Worm (Caenorhabditis elegans) whole organism, L3 larva: ENCODE results near the gene Y76A2B.4.

Experiments used
- R02D3.7 ChIP-seq: fragments of 150-350 bp; optimal IDR thresholded peaks from 2 replicates; lab custom pipeline; 2014; ENCODE audit warnings: missing biosample characterization, missing genetic modification characterization
- ZK546.5 ChIP-seq: sonication (generic microtip); optimal IDR thresholded peaks from 2 replicates; lab custom pipeline; 2017; ENCODE audit warnings: missing biosample characterization, missing genetic modification characterization
- aly-2 ChIP-seq: fragments of 150-350 bp; optimal IDR thresholded peaks from 2 replicates; lab custom pipeline; 2014; ENCODE audit warnings: missing biosample characterization, missing genetic modification characterization
- ama-1 ChIP-seq: fragments of 150-350 bp; optimal IDR thresholded peaks from 2 replicates; lab custom pipeline; 2018
- ceh-16 ChIP-seq: sonication (generic microtip); optimal IDR thresholded peaks from 2 replicates; lab custom pipeline; 2017; ENCODE audit warnings: missing biosample characterization, missing genetic modification characterization
- ceh-82 ChIP-seq: fragments of 150-350 bp; optimal IDR thresholded peaks from 2 replicates; lab custom pipeline; 2014; ENCODE audit warnings: missing biosample characterization, missing genetic modification characterization
- ceh-9 ChIP-seq: sonication (generic microtip); optimal IDR thresholded peaks from 2 replicates; lab custom pipeline; 2018; ENCODE audit warnings: missing biosample characterization, missing genetic modification characterization
- daf-12 ChIP-seq: fragments of 150-350 bp; optimal IDR thresholded peaks from 2 replicates; lab custom pipeline; 2014; ENCODE audit warnings: missing biosample characterization, missing genetic modification reagents, missing genetic modification characterization
- egl-27 ChIP-seq: sonication (generic microtip); optimal IDR thresholded peaks from 4 replicates; lab custom pipeline; 2017; ENCODE audit warnings: missing biosample characterization, missing genetic modification reagents, missing genetic modification characterization
- egl-5 ChIP-seq: fragments of 150-350 bp; optimal IDR thresholded peaks from 2 replicates; lab custom pipeline; 2017; ENCODE audit warnings: missing biosample characterization, missing genetic modification reagents, missing genetic modification characterization, inconsistent platforms
- elt-1 ChIP-seq: fragments of 150-350 bp; optimal IDR thresholded peaks from 2 replicates; lab custom pipeline; 2014; ENCODE audit warnings: missing biosample characterization, missing genetic modification characterization
- elt-2 ChIP-seq: sonication (generic microtip); optimal IDR thresholded peaks from 2 replicates; lab custom pipeline; 2016; ENCODE audit warnings: missing genetic modification reagents, mild to moderate bottlenecking, missing genetic modification characterization, missing compliant biosample characterization
- elt-3 ChIP-seq, 3 experiments: fragments of 150-350 bp in 1 of 3; sonication (generic microtip) in 2 of 3; optimal IDR thresholded peaks; 2 replicates in 2 of 3; 4 replicates in 1 of 3; lab custom pipeline; 2014 to 2017; ENCODE audit warnings: missing biosample characterization in 3 of 3, missing genetic modification characterization in 3 of 3
- eor-1 ChIP-seq, 2 experiments: fragments of 150-350 bp; optimal IDR thresholded peaks; 2 replicates each; lab custom pipeline; 2014 to 2018; ENCODE audit warnings: missing biosample characterization in 2 of 2, missing genetic modification characterization in 2 of 2
- fkh-10 ChIP-seq: sonication (generic microtip); optimal IDR thresholded peaks from 2 replicates; lab custom pipeline; 2017; ENCODE audit warnings: missing biosample characterization, missing genetic modification reagents, missing genetic modification characterization
- hmg-11 ChIP-seq: sonication (generic microtip); optimal IDR thresholded peaks from 2 replicates; lab custom pipeline; 2016; ENCODE audit warnings: missing genetic modification characterization, missing compliant biosample characterization
- jun-1 ChIP-seq: fragments of 150-350 bp; optimal IDR thresholded peaks from 2 replicates; lab custom pipeline; 2014; ENCODE audit warnings: missing biosample characterization, missing genetic modification reagents, missing genetic modification characterization
- lin-15B ChIP-seq: fragments of 150-350 bp; optimal IDR thresholded peaks from 2 replicates; lab custom pipeline; 2014; ENCODE audit warnings: missing biosample characterization, missing genetic modification characterization
- lsy-12 ChIP-seq: sonication (generic microtip); optimal IDR thresholded peaks from 2 replicates; lab custom pipeline; 2016; ENCODE audit warnings: mild to moderate bottlenecking, missing genetic modification characterization, missing compliant biosample characterization
- mdl-1 ChIP-seq: fragments of 150-350 bp; optimal IDR thresholded peaks from 2 replicates; lab custom pipeline; 2014; ENCODE audit warnings: missing biosample characterization, missing genetic modification characterization
- mml-1 ChIP-seq: fragments of 150-350 bp; sonication (generic microtip); optimal IDR thresholded peaks from 3 replicates; lab custom pipeline; 2014; ENCODE audit warnings: missing biosample characterization, missing genetic modification characterization
- nfya-1 ChIP-seq: sonication (generic microtip); optimal IDR thresholded peaks from 2 replicates; lab custom pipeline; 2017; ENCODE audit warnings: missing genetic modification characterization, mild to moderate bottlenecking, missing compliant biosample characterization, antibody characterized with exemption, moderate library complexity; ENCODE audit not compliant: insufficient read depth
- nhr-11 ChIP-seq: fragments of 150-350 bp; optimal IDR thresholded peaks from 2 replicates; lab custom pipeline; 2014; ENCODE audit warnings: missing biosample characterization, missing genetic modification characterization
- nhr-23 ChIP-seq: fragments of 150-350 bp; optimal IDR thresholded peaks from 2 replicates; lab custom pipeline; 2014; ENCODE audit warnings: missing biosample characterization, missing genetic modification reagents, missing genetic modification characterization
- nhr-237 ChIP-seq: fragments of 150-350 bp; optimal IDR thresholded peaks from 2 replicates; lab custom pipeline; 2014; ENCODE audit warnings: missing biosample characterization, missing genetic modification characterization
- nhr-25 ChIP-seq: sonication (generic microtip); optimal IDR thresholded peaks from 2 replicates; lab custom pipeline; 2017; ENCODE audit warnings: missing biosample characterization, missing genetic modification characterization
- nhr-28 ChIP-seq: fragments of 150-350 bp; optimal IDR thresholded peaks from 2 replicates; lab custom pipeline; 2014; ENCODE audit warnings: missing biosample characterization, missing genetic modification characterization
- nhr-43 ChIP-seq: sonication (generic microtip); optimal IDR thresholded peaks from 2 replicates; lab custom pipeline; 2016; ENCODE audit warnings: mild to moderate bottlenecking, missing genetic modification characterization, missing compliant biosample characterization; ENCODE audit not compliant: poor library complexity, severe bottlenecking
- nhr-67 ChIP-seq: fragments of 150-350 bp; optimal IDR thresholded peaks from 2 replicates; lab custom pipeline; 2014; ENCODE audit warnings: missing biosample characterization, missing genetic modification characterization
- nhr-76 ChIP-seq: fragments of 150-350 bp; sonication (generic microtip); optimal IDR thresholded peaks from 5 replicates; lab custom pipeline; 2014; ENCODE audit warnings: missing biosample characterization, missing genetic modification characterization
- nhr-77 ChIP-seq: fragments of 150-350 bp; optimal IDR thresholded peaks from 2 replicates; lab custom pipeline; 2014; ENCODE audit warnings: missing biosample characterization, missing genetic modification characterization
- pha-4 ChIP-seq: fragments of 150-350 bp; optimal IDR thresholded peaks from 2 replicates; lab custom pipeline; 2014; ENCODE audit warnings: missing biosample characterization, missing genetic modification reagents, missing genetic modification characterization
- pqm-1 ChIP-seq: fragments of 150-350 bp; optimal IDR thresholded peaks from 2 replicates; lab custom pipeline; 2017; ENCODE audit warnings: missing biosample characterization, missing genetic modification characterization, inconsistent platforms
- unc-39 ChIP-seq: sonication (generic microtip); optimal IDR thresholded peaks from 4 replicates; lab custom pipeline; 2017; ENCODE audit warnings: missing biosample characterization, missing genetic modification characterization
- unc-62 ChIP-seq: fragments of 150-350 bp; sonication (generic microtip); optimal IDR thresholded peaks from 4 replicates; lab custom pipeline; 2014; ENCODE audit warnings: missing biosample characterization, missing genetic modification reagents, missing genetic modification characterization
- zag-1 ChIP-seq: fragments of 150-350 bp; optimal IDR thresholded peaks from 2 replicates; lab custom pipeline; 2014; ENCODE audit warnings: missing biosample characterization, missing genetic modification characterization
- ztf-11 ChIP-seq: fragments of 150-350 bp; optimal IDR thresholded peaks from 2 replicates; lab custom pipeline; 2014; ENCODE audit warnings: missing biosample characterization, missing genetic modification characterization
- ztf-4 ChIP-seq: fragments of 150-350 bp; optimal IDR thresholded peaks from 2 replicates; lab custom pipeline; 2014; ENCODE audit warnings: missing biosample characterization, missing genetic modification characterization

The Y76A2B.4 gene

DNA sequence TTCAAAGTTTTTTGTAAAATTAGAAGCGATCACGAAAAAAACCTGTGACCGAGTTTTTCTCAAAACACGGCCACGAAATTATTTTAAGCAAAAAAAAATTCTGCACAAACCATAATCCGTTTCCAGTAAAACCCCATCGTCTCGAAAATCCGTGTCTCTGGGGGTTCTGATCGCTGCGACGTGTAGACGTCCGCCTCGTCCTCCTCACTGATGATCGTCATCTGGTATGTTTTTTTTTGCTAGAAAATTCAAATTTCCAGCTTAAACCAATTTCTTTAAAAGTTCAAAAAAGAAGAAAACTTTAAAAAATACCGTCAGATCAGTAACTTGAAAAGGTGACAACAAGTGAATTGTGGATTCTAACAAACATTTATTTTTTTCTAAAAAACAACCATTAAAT lies at the start of gene Y76A2B.4:
TSS of gene Y76A2B.4 (minus strand) at position 241 of the 400 bp plus-strand sequence.
- TF ChIP-seq egl-27 (no peak), ztf-11 (tag; lab: Kevin White, UChicago) (no peak), ceh-9 (no peak), ceh-82 (no peak), lin-15B (no peak), nhr-237 (tag; lab: Kevin White, UChicago) (no peak), mml-1 (tag; lab: Kevin White, UChicago) (no peak), nhr-11 (tag; lab: Kevin White, UChicago) (no peak), nhr-25 (tag; lab: Kevin White, UChicago) (peak; percentile 42), pha-4 (tag; lab: Kevin White, UChicago) (no peak), lsy-12 (tag; lab: Kevin White, UChicago) (no peak), nhr-43 (tag; lab: Kevin White, UChicago) (peak; percentile 19), nhr-23 (tag; lab: Kevin White, UChicago) (no peak), nfya-1 (tag; lab: Kevin White, UChicago) (no peak), elt-2 (tag; lab: Kevin White, UChicago) (no peak), nhr-77 (tag; lab: Kevin White, UChicago) (no peak), nhr-28 (tag; lab: Kevin White, UChicago) (no peak), ama-1 (lab: Kevin White, UChicago) (peak; percentile 78)
- TF ChIP-seq, all 47 proteins: peak for 3

ce11 chrIII:13581727-13582126 lies 35.1 kb upstream of the Y76A2B.4 start:
- no peak for TF ChIP-seq jun-1
- TF ChIP-seq aly-2 (tag; lab: Kevin White, UChicago): no peak
- no peak for TF ChIP-seq elt-1
- no peak for TF ChIP-seq nhr-67 (tag; lab: Kevin White, UChicago)
- no peak for TF ChIP-seq nhr-77 (tag; lab: Kevin White, UChicago)
- no peak for TF ChIP-seq hmg-11 (tag; lab: Kevin White, UChicago)
- TF ChIP-seq zag-1 (tag; lab: Kevin White, UChicago): no peak
- no peak for TF ChIP-seq elt-3 (tag; optimal IDR thresholded peaks at IDR 0.05; lab: Kevin White, UChicago)
- TF ChIP-seq ceh-16 (tag; lab: Kevin White, UChicago): no peak
- TF ChIP-seq nhr-237 (tag; lab: Kevin White, UChicago): no peak
- TF ChIP-seq ZK546.5 (tag; lab: Kevin White, UChicago): no peak
- TF ChIP-seq unc-62 (GFP tag; lab: Kevin White, UChicago): no peak
- TF ChIP-seq ztf-11 (tag; lab: Kevin White, UChicago): no peak
- TF ChIP-seq mml-1 (tag; lab: Kevin White, UChicago): no peak
- TF ChIP-seq R02D3.7 (tag; lab: Kevin White, UChicago): no peak

ce11 chrIII:13580538-13580937 lies 34.0 kb upstream of the Y76A2B.4 start, which contains the start of gene T05D4.5:
TSS of gene T05D4.5 (plus strand) at chrIII:13580838.
- TF ChIP-seq jun-1: no peak
- no peak for TF ChIP-seq ztf-11 (tag; lab: Kevin White, UChicago)
- TF ChIP-seq lin-15B: no peak
- TF ChIP-seq ceh-82: no peak
- TF ChIP-seq ztf-4: no peak
- no peak for TF ChIP-seq nhr-67 (tag; lab: Kevin White, UChicago)
- no peak for TF ChIP-seq eor-1 (tag; optimal IDR thresholded peaks at IDR 0.05; lab: Kevin White, UChicago)
- TF ChIP-seq elt-2 (tag; lab: Kevin White, UChicago): no peak
- TF ChIP-seq pha-4 (tag; lab: Kevin White, UChicago): no peak
- no peak for TF ChIP-seq nhr-76 (tag; lab: Kevin White, UChicago)
- TF ChIP-seq unc-39 (tag; lab: Kevin White, UChicago): no peak
- no peak for TF ChIP-seq R02D3.7 (tag; lab: Kevin White, UChicago)

- TF ChIP-seq mdl-1 (tag; lab: Kevin White, UChicago): no peak
These were observed 33.5 kb upstream of the Y76A2B.4 start for ce11 chrIII:13580076-13580475.

- TF ChIP-seq nhr-23 (tag; lab: Kevin White, UChicago): no peak
- no peak for TF ChIP-seq daf-12
- no peak for TF ChIP-seq egl-5
- no peak for TF ChIP-seq pqm-1 (tag; lab: Kevin White, UChicago)
- TF ChIP-seq ceh-9: no peak
- no peak for TF ChIP-seq nfya-1 (tag; lab: Kevin White, UChicago)
- no peak for TF ChIP-seq fkh-10 (GFP tag; lab: Kevin White, UChicago)
- TF ChIP-seq nhr-67 (tag; lab: Kevin White, UChicago): no peak
- no peak for TF ChIP-seq ztf-11 (tag; lab: Kevin White, UChicago)
- TF ChIP-seq, all 47 proteins: peak for 0
These were observed 29.1 kb upstream of the Y76A2B.4 start, which contains the start of gene osm-7 for ce11 chrIII:13575610-13576232. TSS of gene osm-7 (plus strand) at chrIII:13576182.
